Fruit fly (Drosophila melanogaster) whole organism, embryonic: ENCODE measurements around the gene Pif1.
A peak's percentile ranks its signal among the peaks of the same experiment; 100 is the strongest.

Source experiments
- CG10274 ChIP-seq: fragments of 200-800 bp; sonication (Bioruptor generic); optimal IDR thresholded peaks from 3 replicates; lab custom pipeline; 2017; ENCODE audit warnings: missing biosample characterization, mild to moderate bottlenecking, missing genetic modification characterization
- CG11723 ChIP-seq: fragments of 200-800 bp; sonication (Bioruptor generic); optimal IDR thresholded peaks from 2 replicates; lab custom pipeline; 2017; ENCODE audit warnings: missing biosample characterization, mild to moderate bottlenecking, missing genetic modification characterization
- CG14965 ChIP-seq: fragments of 200-800 bp; sonication (Bioruptor generic); optimal IDR thresholded peaks from 2 replicates; lab custom pipeline; 2016; ENCODE audit warnings: missing biosample characterization, missing genetic modification characterization, borderline replicate concordance
- CG16815 ChIP-seq: fragments of 200-800 bp; sonication (Bioruptor generic); optimal IDR thresholded peaks from 3 replicates; lab custom pipeline; 2017; ENCODE audit warnings: missing biosample characterization, mild to moderate bottlenecking, missing genetic modification characterization
- CG3163 ChIP-seq: fragments of 200-800 bp; sonication (Bioruptor generic); optimal IDR thresholded peaks from 3 replicates; lab custom pipeline; 2016; ENCODE audit warnings: missing biosample characterization, missing genetic modification characterization
- CG4360 ChIP-seq: fragments of 200-800 bp; sonication (Bioruptor generic); IDR thresholded peaks from 2 replicates; pipeline ENCODE4 v1.3.6; 2022; ENCODE audit warnings: missing biosample characterization, missing genetic modification characterization
- CG4424 ChIP-seq: fragments of 200-800 bp; sonication (Bioruptor generic); optimal IDR thresholded peaks from 3 replicates; lab custom pipeline; 2016; ENCODE audit warnings: missing biosample characterization, missing genetic modification characterization
- CG4707 ChIP-seq: fragments of 200-800 bp; sonication (Bioruptor generic); optimal IDR thresholded peaks from 2 replicates; lab custom pipeline; 2018; ENCODE audit warnings: missing biosample characterization, mild to moderate bottlenecking, missing genetic modification characterization, moderate library complexity
- CG6765 ChIP-seq: fragments of 200-800 bp; sonication (Bioruptor generic); optimal IDR thresholded peaks from 3 replicates; lab custom pipeline; 2017; ENCODE audit warnings: missing biosample characterization, mild to moderate bottlenecking, missing genetic modification characterization
- CG8944 ChIP-seq: fragments of 200-800 bp; sonication (Bioruptor generic); optimal IDR thresholded peaks from 3 replicates; lab custom pipeline; 2016; ENCODE audit warnings: missing biosample characterization, missing genetic modification characterization
- CG9876 ChIP-seq: fragments of 200-800 bp; sonication (Bioruptor generic); optimal IDR thresholded peaks from 2 replicates; lab custom pipeline; 2016; ENCODE audit warnings: missing biosample characterization, missing genetic modification characterization
- CTCF ChIP-seq: fragments of 200-800 bp; sonication (Bioruptor generic); optimal IDR thresholded peaks from 2 replicates; lab custom pipeline; 2017; ENCODE audit warnings: missing biosample characterization, mild to moderate bottlenecking, missing genetic modification characterization, moderate library complexity
- Doc2 ChIP-seq: fragments of 200-800 bp; sonication (Bioruptor generic); IDR thresholded peaks from 2 replicates; pipeline ENCODE4 v1.3.6; 2022; ENCODE audit warnings: missing biosample characterization, missing genetic modification characterization
- Dref ChIP-seq: fragments of 200-800 bp; sonication (Bioruptor generic); IDR thresholded peaks from 2 replicates; pipeline ENCODE4 v1.3.6; 2022; ENCODE audit warnings: missing biosample characterization, missing genetic modification characterization
- ERR ChIP-seq: fragments of 200-800 bp; sonication (Bioruptor generic); optimal IDR thresholded peaks from 2 replicates; lab custom pipeline; 2016; ENCODE audit warnings: missing biosample characterization, missing genetic modification characterization
- H15 ChIP-seq: fragments of 200-800 bp; sonication (Bioruptor generic); IDR thresholded peaks from 3 replicates; pipeline ENCODE4 v1.3.6; 2022; ENCODE audit warnings: missing biosample characterization, missing genetic modification characterization
- Hmx ChIP-seq: fragments of 200-800 bp; sonication (Bioruptor generic); optimal IDR thresholded peaks from 2 replicates; lab custom pipeline; 2016; ENCODE audit warnings: missing biosample characterization, missing genetic modification characterization
- Hr39 ChIP-seq: fragments of >200 bp; optimal IDR thresholded peaks from 2 replicates; lab custom pipeline; 2017
- Nf-YA ChIP-seq: fragments of 200-800 bp; sonication (Bioruptor generic); IDR thresholded peaks from 2 replicates; pipeline ENCODE4 v1.3.6; 2022; ENCODE audit warnings: missing biosample characterization, missing genetic modification characterization
- Optix ChIP-seq: fragments of 200-800 bp; sonication (Bioruptor generic); IDR thresholded peaks from 3 replicates; pipeline ENCODE4 v1.3.6; 2022; ENCODE audit warnings: missing biosample characterization, missing genetic modification characterization
- Sry-β ChIP-seq: fragments of 200-800 bp; sonication (Bioruptor generic); optimal IDR thresholded peaks from 2 replicates; lab custom pipeline; 2018; ENCODE audit warnings: missing biosample characterization, mild to moderate bottlenecking, missing genetic modification characterization, moderate library complexity
- Taf1 ChIP-seq: fragments of 200-800 bp; sonication (Bioruptor generic); IDR thresholded peaks from 2 replicates; pipeline ENCODE4 v1.3.6; 2022; ENCODE audit warnings: missing biosample characterization, missing genetic modification characterization
- ac ChIP-seq: fragments of 200-800 bp; sonication (Bioruptor generic); optimal IDR thresholded peaks from 3 replicates; lab custom pipeline; 2017; ENCODE audit warnings: missing biosample characterization, mild to moderate bottlenecking, missing genetic modification characterization
- aop ChIP-seq: fragments of 200-800 bp; sonication (Bioruptor generic); IDR thresholded peaks from 2 replicates; pipeline ENCODE4 v1.3.6; 2022; ENCODE audit warnings: missing biosample characterization, missing genetic modification characterization
- az2 ChIP-seq: fragments of 200-800 bp; sonication (Bioruptor generic); optimal IDR thresholded peaks from 3 replicates; lab custom pipeline; 2016; ENCODE audit warnings: missing biosample characterization, missing genetic modification characterization
- caup ChIP-seq: fragments of 200-800 bp; sonication (Bioruptor generic); optimal IDR thresholded peaks from 3 replicates; lab custom pipeline; 2017; ENCODE audit warnings: missing biosample characterization, mild to moderate bottlenecking, missing genetic modification characterization, moderate library complexity; ENCODE audit not compliant: severe bottlenecking
- croc ChIP-seq: fragments of 200-800 bp; sonication (Bioruptor generic); conservative IDR thresholded peaks from 3 replicates; pipeline ENCODE4 v1.3.6; 2022; ENCODE audit warnings: missing biosample characterization, missing genetic modification characterization
- crp ChIP-seq, 2 experiments: fragments of 200-800 bp; sonication (Bioruptor generic); optimal IDR thresholded peaks; 2 replicates in 1 of 2; 3 replicates in 1 of 2; lab custom pipeline; 2017; ENCODE audit warnings: missing biosample characterization in 2 of 2, missing genetic modification characterization in 2 of 2, mild to moderate bottlenecking in 1 of 2, moderate library complexity in 1 of 2
- dati ChIP-seq: fragments of 200-800 bp; sonication (Bioruptor generic); IDR thresholded peaks from 2 replicates; pipeline ENCODE4 v1.3.6; 2022; ENCODE audit warnings: missing biosample characterization, missing genetic modification characterization
- ems ChIP-seq: fragments of 200-800 bp; sonication (Bioruptor generic); optimal IDR thresholded peaks from 3 replicates; lab custom pipeline; 2016; ENCODE audit warnings: missing biosample characterization, missing genetic modification characterization
- gro ChIP-seq: fragments of 200-800 bp; sonication (Bioruptor generic); optimal IDR thresholded peaks from 2 replicates; lab custom pipeline; 2016; ENCODE audit warnings: missing biosample characterization, missing genetic modification characterization
- hth ChIP-seq: fragments of >200 bp; optimal IDR thresholded peaks from 2 replicates; lab custom pipeline; 2017; ENCODE audit warnings: inconsistent platforms
- jumu ChIP-seq: fragments of 200-800 bp; sonication (Bioruptor generic); optimal IDR thresholded peaks from 3 replicates; lab custom pipeline; 2016; ENCODE audit warnings: missing biosample characterization, missing genetic modification characterization
- klu ChIP-seq: fragments of 200-800 bp; sonication (Bioruptor generic); IDR thresholded peaks from 2 replicates; pipeline ENCODE4 v1.3.6; 2022; ENCODE audit warnings: missing biosample characterization, missing genetic modification characterization
- maf-S ChIP-seq: fragments of 200-800 bp; sonication (Bioruptor generic); optimal IDR thresholded peaks from 2 replicates; lab custom pipeline; 2016; ENCODE audit warnings: missing biosample characterization, missing genetic modification characterization
- odd ChIP-seq: fragments of 200-800 bp; sonication (Bioruptor generic); optimal IDR thresholded peaks from 2 replicates; lab custom pipeline; 2017; ENCODE audit warnings: missing biosample characterization, mild to moderate bottlenecking, missing genetic modification characterization
- org-1 ChIP-seq: fragments of 200-800 bp; sonication (Bioruptor generic); optimal IDR thresholded peaks from 2 replicates; lab custom pipeline; 2017; ENCODE audit warnings: missing biosample characterization, missing genetic modification characterization
- pb ChIP-seq: fragments of 200-800 bp; sonication (Bioruptor generic); optimal IDR thresholded peaks from 3 replicates; lab custom pipeline; 2016; ENCODE audit warnings: missing biosample characterization, missing genetic modification characterization
- pho ChIP-seq: fragments of 200-800 bp; sonication (Bioruptor generic); optimal IDR thresholded peaks from 2 replicates; lab custom pipeline; 2016; ENCODE audit warnings: missing biosample characterization, missing genetic modification characterization
- pnt ChIP-seq: fragments of 200-800 bp; sonication (Bioruptor generic); optimal IDR thresholded peaks from 3 replicates; lab custom pipeline; 2016; ENCODE audit warnings: missing biosample characterization, missing genetic modification characterization
- prd ChIP-seq, 3 experiments: fragments of >200 bp in 2 of 3; fragments of 200-800 bp in 1 of 3; sonication (Bioruptor generic) in 1 of 3; optimal IDR thresholded peaks in 2 of 3; IDR thresholded peaks in 1 of 3; 2 replicates in 2 of 3; 3 replicates in 1 of 3; pipeline versions ENCODE4 v1.3.6 to Lab custom; 2017 to 2022; ENCODE audit warnings: missing biosample characterization in 1 of 3, missing genetic modification characterization in 1 of 3
- pzg ChIP-seq: fragments of 200-800 bp; sonication (Bioruptor generic); optimal IDR thresholded peaks from 3 replicates; lab custom pipeline; 2018; ENCODE audit warnings: missing biosample characterization, mild to moderate bottlenecking, missing genetic modification characterization, moderate library complexity
- ranshi ChIP-seq: fragments of 200-800 bp; sonication (Bioruptor generic); IDR thresholded peaks from 2 replicates; pipeline ENCODE4 v1.3.6; 2022; ENCODE audit warnings: missing biosample characterization, missing genetic modification characterization
- rib ChIP-seq: fragments of 200-800 bp; sonication (Bioruptor generic); IDR thresholded peaks from 2 replicates; pipeline ENCODE4 v1.3.6; 2022; ENCODE audit warnings: missing biosample characterization, missing genetic modification characterization
- stc ChIP-seq: fragments of 200-800 bp; sonication (Bioruptor generic); IDR thresholded peaks from 2 replicates; pipeline ENCODE4 v1.3.6; 2022; ENCODE audit warnings: missing biosample characterization, missing genetic modification characterization
- toy ChIP-seq: fragments of 200-800 bp; sonication (Bioruptor generic); IDR thresholded peaks from 2 replicates; pipeline ENCODE4 v1.3.6; 2022; ENCODE audit warnings: missing biosample characterization, missing genetic modification characterization
- unpg ChIP-seq: fragments of 200-800 bp; sonication (Bioruptor generic); optimal IDR thresholded peaks from 3 replicates; lab custom pipeline; 2018; ENCODE audit warnings: missing biosample characterization, mild to moderate bottlenecking, missing genetic modification characterization, moderate library complexity
- vvl ChIP-seq: fragments of 200-800 bp; sonication (Bioruptor generic); IDR thresholded peaks from 2 replicates; pipeline ENCODE4 v1.3.6; 2022; ENCODE audit warnings: missing biosample characterization, missing genetic modification characterization
- yki ChIP-seq: fragments of >200 bp; optimal IDR thresholded peaks from 3 replicates; lab custom pipeline; 2018
- z ChIP-seq: fragments of 200-800 bp; sonication (Bioruptor generic); IDR thresholded peaks from 3 replicates; pipeline ENCODE4 v1.3.6; 2022; ENCODE audit warnings: missing biosample characterization, missing genetic modification characterization

Gene Pif1

DNA sequence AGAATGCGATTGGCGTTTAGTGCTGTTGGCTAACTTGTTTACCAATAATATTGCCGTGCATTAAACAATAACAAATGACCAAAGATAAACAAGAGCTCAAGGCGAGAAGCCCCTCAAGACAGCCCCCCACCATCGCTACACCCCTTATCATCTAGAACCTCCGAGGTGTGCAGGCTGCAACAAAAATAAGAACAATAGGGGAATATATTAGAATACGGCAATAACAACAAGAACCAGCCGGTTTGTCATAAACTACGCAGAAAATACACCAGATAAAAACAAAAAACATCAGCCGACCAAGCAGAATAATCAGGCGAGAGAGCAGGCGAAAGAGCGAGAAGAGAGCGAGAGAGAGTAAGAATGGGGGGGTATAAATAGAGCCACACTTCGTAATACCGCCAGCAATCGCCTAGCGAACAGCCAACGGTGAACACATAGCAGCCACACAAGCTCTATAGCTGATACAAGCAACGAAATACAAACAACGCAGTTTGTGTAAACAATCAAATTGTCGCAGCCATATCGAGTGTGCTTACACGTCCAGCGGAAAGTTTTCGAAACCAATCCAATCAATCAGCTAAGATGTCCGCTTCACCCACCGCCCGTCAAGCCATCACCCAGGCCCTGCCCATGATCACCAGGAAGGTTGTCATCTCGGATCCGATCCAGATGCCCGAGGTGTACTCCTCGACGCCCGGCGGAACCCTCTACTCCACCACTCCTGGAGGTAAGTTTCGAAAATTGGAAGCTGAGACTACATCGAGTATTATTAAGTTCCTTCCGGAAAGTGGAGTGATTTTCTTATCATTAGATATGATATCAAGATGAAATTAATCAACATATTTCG, 8.5 kb upstream of the Pif1 start, which contains the start of gene Thor (continued):
- TF ChIP-seq z (GFP tag; lab: Robert Waterston, UW) = peak; percentile 54; the same call in 2 of the 3 replicates
- peak; percentile 26 for TF ChIP-seq CG8944
- TF ChIP-seq croc (GFP tag; lab: Robert Waterston, UW) = no peak
- peak; percentile 89 for TF ChIP-seq gro (GFP tag; lab: Kevin White, UChicago)
- peak; percentile 91 for TF ChIP-seq caup (GFP tag; lab: Kevin White, UChicago)
- peak; percentile 29 for TF ChIP-seq CTCF
- peak; percentile 89 for TF ChIP-seq yki (lab: Kevin White, UChicago)
- peak; percentile 87 for TF ChIP-seq vvl
- no peak for TF ChIP-seq prd (optimal IDR thresholded peaks at IDR 0.05; lab: Kevin White, UChicago)
- peak; percentile 34; the same call in 2 of the 3 replicates for TF ChIP-seq prd (GFP tag; IDR thresholded peaks at IDR 0.05; lab: Robert Waterston, UW)
- peak; percentile 69 for TF ChIP-seq dati
- peak in 1 of 2 experiments; percentile 19 for TF ChIP-seq crp (GFP tag; optimal IDR thresholded peaks at IDR 0.05; lab: Kevin White, UChicago)
- TF ChIP-seq ERR (GFP tag; lab: Kevin White, UChicago) = peak; percentile 77
- TF ChIP-seq CG10274 (GFP tag; lab: Kevin White, UChicago) = peak; percentile 21
- TF ChIP-seq maf-S (GFP tag; lab: Kevin White, UChicago) = peak; percentile 44
- 0 out of 2 replicates have a peak, but pooled peaks have one; percentile 46 for TF ChIP-seq Taf1 (GFP tag; lab: Robert Waterston, UW)
- peak; percentile 44 for TF ChIP-seq CG4707 (GFP tag; lab: Kevin White, UChicago)
- no peak for TF ChIP-seq klu
- TF ChIP-seq hth (lab: Kevin White, UChicago) = no peak
- peak; percentile 70 for TF ChIP-seq org-1
- TF ChIP-seq CG9876 (GFP tag; lab: Kevin White, UChicago) = peak; percentile 72
- TF ChIP-seq stc (GFP tag; lab: Robert Waterston, UW) = peak; percentile 73
- TF ChIP-seq rib (GFP tag; lab: Robert Waterston, UW) = peak; percentile 88
- TF ChIP-seq jumu (GFP tag; lab: Kevin White, UChicago) = peak; percentile 62
- TF ChIP-seq CG16815 (GFP tag; lab: Kevin White, UChicago) = no peak
- TF ChIP-seq toy = peak; percentile 61; the same call in 1 of the 2 replicates
- TF ChIP-seq CG3163 (GFP tag; lab: Kevin White, UChicago) = peak; percentile 73
- peak; percentile 41 for TF ChIP-seq CG14965 (GFP tag; lab: Kevin White, UChicago)
- peak; percentile 39 for TF ChIP-seq odd (GFP tag; lab: Kevin White, UChicago)
- peak; percentile 71; the same call in 1 of the 2 replicates for TF ChIP-seq ranshi (GFP tag; lab: Robert Waterston, UW)
- no peak for TF ChIP-seq Doc2
- TF ChIP-seq pzg (GFP tag; lab: Kevin White, UChicago) = peak; percentile 12
- peak; percentile 40 for TF ChIP-seq CG4424 (GFP tag; lab: Kevin White, UChicago)
- peak; percentile 27 for TF ChIP-seq ems (GFP tag; lab: Kevin White, UChicago)
- no peak for TF ChIP-seq Sry-β (GFP tag; lab: Kevin White, UChicago)
- TF ChIP-seq H15 = peak; percentile 30; the same call in 1 of the 3 replicates
- peak; percentile 62 for TF ChIP-seq CG6765 (GFP tag; lab: Kevin White, UChicago)
- peak; percentile 80 for TF ChIP-seq pho (GFP tag; lab: Kevin White, UChicago)
- peak; percentile 79 for TF ChIP-seq CG4360 (GFP tag; lab: Robert Waterston, UW)
- TF ChIP-seq az2 (GFP tag; lab: Kevin White, UChicago) = peak; percentile 19
- no peak for TF ChIP-seq Hmx (GFP tag; lab: Kevin White, UChicago)
- peak; percentile 26 for TF ChIP-seq pnt (GFP tag; lab: Kevin White, UChicago)
- peak; percentile 50 for TF ChIP-seq CG11723
- TF ChIP-seq Dref (GFP tag; lab: Robert Waterston, UW) = no peak
- TF ChIP-seq Nf-YA (GFP tag; lab: Robert Waterston, UW) = peak; percentile 53; the same call in 1 of the 2 replicates
- 0 out of 3 replicates have a peak, but pooled peaks have one; percentile 36 for TF ChIP-seq Optix (GFP tag; lab: Robert Waterston, UW)
- TF ChIP-seq Hr39 (lab: Kevin White, UChicago) = no peak
- TF ChIP-seq aop = peak; percentile 81
- TF ChIP-seq ac (GFP tag; lab: Kevin White, UChicago) = peak; percentile 56
- TF ChIP-seq pb (GFP tag; lab: Kevin White, UChicago) = peak; percentile 75
- peak; percentile 55 for TF ChIP-seq unpg
